Worm (Caenorhabditis elegans): ENCODE measurements around the gene fbxa-214.

The fbxa-214 gene

ce11 chrV:6098755-6099155, 28.9 kb upstream of the fbxa-214 start (continued):
- TF ChIP-seq F55B11.4 (tag; optimal IDR thresholded peaks at IDR 0.05; ENCODE audit: borderline replicate concordance, insufficient read depth) (no peak), ztf-25 (GFP tag; IDR thresholded peaks at IDR 0.05) (no peak), attf-6 (GFP tag; IDR thresholded peaks at IDR 0.05) (no peak), madf-10 (tag; optimal IDR thresholded peaks at IDR 0.05) (no peak), attf-3 (GFP tag; conservative IDR thresholded peaks at IDR 0.05) (no peak), mcd-1 (GFP tag; IDR thresholded peaks at IDR 0.05) (no peak), madf-3 (GFP tag; IDR thresholded peaks at IDR 0.05) (no peak), lsl-1 (GFP tag; optimal IDR thresholded peaks at IDR 0.05) (no peak), dox-1 (GFP tag; IDR thresholded peaks at IDR 0.05) (no peak; the same call in 1 of the 2 replicates), T07F8.4 (tag; optimal IDR thresholded peaks at IDR 0.05) (no peak), sdz-38 (tag; optimal IDR thresholded peaks at IDR 0.05) (no peak), hsf-1 (GFP tag; IDR thresholded peaks at IDR 0.05) (no peak), nfyb-1 (GFP tag; IDR thresholded peaks at IDR 0.05) (peak; percentile 79; the same call in 1 of the 2 replicates), tlf-1 (GFP tag; optimal IDR thresholded peaks at IDR 0.05) (no peak), F10E7.11 (tag; optimal IDR thresholded peaks at IDR 0.05) (no peak), lin-40 (tag; optimal IDR thresholded peaks at IDR 0.05) (no peak), nfya-2 (GFP tag; IDR thresholded peaks at IDR 0.05) (no peak), nhr-27 (tag; optimal IDR thresholded peaks at IDR 0.05) (no peak), F52B5.7 (tag; optimal IDR thresholded peaks at IDR 0.05) (no peak), nhr-90 (tag; optimal IDR thresholded peaks at IDR 0.05) (no peak), bed-1 (GFP tag; IDR thresholded peaks at IDR 0.05) (no peak), F39B2.1 (GFP tag; IDR thresholded peaks at IDR 0.05) (no peak), ets-4 (GFP tag; optimal IDR thresholded peaks at IDR 0.05) (no peak), ceh-79 (tag; optimal IDR thresholded peaks at IDR 0.05) (no peak), nhr-80 (tag; optimal IDR thresholded peaks at IDR 0.05) (no peak), mel-28 (tag; optimal IDR thresholded peaks at IDR 0.05; ENCODE audit: borderline replicate concordance) (peak; percentile 37), let-526 (GFP tag; IDR thresholded peaks at IDR 0.05) (no peak), D2030.7 (GFP tag; IDR thresholded peaks at IDR 0.05) (peak; percentile 54; the same call in 1 of the 2 replicates), snpc-4 (GFP tag; optimal IDR thresholded peaks at IDR 0.05) (no peak), snpc-4 (tag; optimal IDR thresholded peaks at IDR 0.05) (peak in 1 of 4 experiments; percentile 2), ceh-40 (GFP tag; IDR thresholded peaks at IDR 0.05) (no peak), hlh-26 (GFP tag; conservative IDR thresholded peaks at IDR 0.05) (no peak), snpc-1.1 (tag; optimal IDR thresholded peaks at IDR 0.05; ENCODE audit: insufficient read depth) (no peak), K11D2.4 (GFP tag; IDR thresholded peaks at IDR 0.05) (no peak), rpc-1 (optimal IDR thresholded peaks at IDR 0.05) (no peak), rpc-1 (tag; optimal IDR thresholded peaks at IDR 0.05) (no peak), pbrm-1 (GFP tag; IDR thresholded peaks at IDR 0.05) (peak; percentile 57; the same call in 1 of the 2 replicates), mxl-1 (tag; optimal IDR thresholded peaks at IDR 0.05) (peak; percentile 32), lin-35 (GFP tag; optimal IDR thresholded peaks at IDR 0.05) (no peak), efl-1 (GFP tag; optimal IDR thresholded peaks at IDR 0.05) (no peak), F33H1.4 (GFP tag; IDR thresholded peaks at IDR 0.05) (no peak), attf-5 (GFP tag; optimal IDR thresholded peaks at IDR 0.05) (peak; percentile 10), B0035.1 (tag; optimal IDR thresholded peaks at IDR 0.05) (no peak), rcor-1 (GFP tag; IDR thresholded peaks at IDR 0.05) (no peak), ceh-27 (GFP tag; optimal IDR thresholded peaks at IDR 0.05) (no peak), K12H6.12 (tag; optimal IDR thresholded peaks at IDR 0.05) (no peak), cebp-2 (GFP tag; IDR thresholded peaks at IDR 0.05) (no peak), rec-8 (tag; optimal IDR thresholded peaks at IDR 0.05) (peak in 1 of 2 experiments; percentile 10), Y56A3A.18 (GFP tag; IDR thresholded peaks at IDR 0.05) (no peak), aptf-2 (GFP tag; conservative IDR thresholded peaks at IDR 0.05) (no peak)
